Fruit fly (Drosophila melanogaster): ENCODE results near the gene CG32176.

CG32176 gene

DNA sequence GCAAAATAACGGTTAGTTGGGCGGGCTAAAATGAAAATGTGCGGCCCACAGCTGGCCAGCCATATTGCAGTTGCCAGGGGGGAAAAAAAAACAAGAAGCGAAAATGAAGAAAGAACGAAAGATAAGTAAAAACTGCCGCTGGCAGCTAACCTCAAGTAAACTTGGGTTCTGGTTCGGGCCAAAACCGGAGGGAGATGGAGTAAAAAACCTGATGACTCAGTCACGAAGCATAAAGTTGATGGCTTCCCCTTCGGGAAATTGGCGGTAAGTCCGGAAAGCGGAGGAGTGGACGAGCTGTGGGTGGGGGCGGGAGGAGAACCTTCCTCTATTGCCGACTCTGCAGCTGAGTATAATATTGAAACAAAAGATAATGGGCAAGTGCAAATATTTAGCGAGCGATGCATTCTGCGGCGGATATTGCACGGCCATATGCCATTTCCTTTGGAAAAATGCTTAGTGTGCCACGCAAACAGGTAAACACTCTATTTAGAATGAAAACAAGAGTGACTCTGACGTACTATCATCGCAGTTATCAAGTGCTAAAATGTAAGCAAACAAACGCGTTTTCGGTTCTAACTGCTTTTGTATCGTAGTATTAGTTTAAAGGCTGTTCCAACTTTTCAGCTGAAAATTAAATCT is 14.4 kb upstream of the CG32176 start:
- TF ChIP-seq CG1620 (GFP tag; optimal IDR thresholded peaks at IDR 0.05) = no peak
- TF ChIP-seq CG11617 (GFP tag; optimal IDR thresholded peaks at IDR 0.05) = peak; percentile 22
- peak; percentile 33 for TF ChIP-seq cic (GFP tag; optimal IDR thresholded peaks at IDR 0.05)
- TF ChIP-seq tj (GFP tag; optimal IDR thresholded peaks at IDR 0.05) = peak; percentile 90
- TF ChIP-seq CG7045 (GFP tag; optimal IDR thresholded peaks at IDR 0.05) = peak; percentile 10
- peak; percentile 27 for TF ChIP-seq pad (GFP tag; optimal IDR thresholded peaks at IDR 0.05)
- peak; percentile 56 for TF ChIP-seq CG12768 (GFP tag; optimal IDR thresholded peaks at IDR 0.05)
- TF ChIP-seq Mnt (GFP tag; optimal IDR thresholded peaks at IDR 0.05) = no peak
- peak; percentile 32 for TF ChIP-seq CG7101 (tag; optimal IDR thresholded peaks at IDR 0.05)
- TF ChIP-seq toe (GFP tag; optimal IDR thresholded peaks at IDR 0.05) = no peak
- no peak for TF ChIP-seq ovo (GFP tag; optimal IDR thresholded peaks at IDR 0.05)
- no peak for TF ChIP-seq Hr96 (GFP tag; optimal IDR thresholded peaks at IDR 0.05)
- TF ChIP-seq Crg-1 (GFP tag; optimal IDR thresholded peaks at IDR 0.05) = peak; percentile 46
- TF ChIP-seq kay (GFP tag; ENCODE audit: borderline replicate concordance) = peak; percentile 76
- no peak for TF ChIP-seq cnc (optimal IDR thresholded peaks at IDR 0.05)
- peak; percentile 18 for TF ChIP-seq CG14711 (tag; optimal IDR thresholded peaks at IDR 0.05)
- peak; percentile 29 for TF ChIP-seq CG33017 (tag; optimal IDR thresholded peaks at IDR 0.05)

- no peak for TF ChIP-seq cic (GFP tag; optimal IDR thresholded peaks at IDR 0.05)
- TF ChIP-seq CG14711 (tag; optimal IDR thresholded peaks at IDR 0.05) = no peak
- TF ChIP-seq CG33017 (tag; optimal IDR thresholded peaks at IDR 0.05) = no peak
- TF ChIP-seq CG7045 (GFP tag; optimal IDR thresholded peaks at IDR 0.05) = no peak
- no peak for TF ChIP-seq CG7101 (tag; optimal IDR thresholded peaks at IDR 0.05)
- TF ChIP-seq ovo (GFP tag; optimal IDR thresholded peaks at IDR 0.05) = no peak
- TF ChIP-seq Mnt (GFP tag; optimal IDR thresholded peaks at IDR 0.05) = no peak
- TF ChIP-seq CG12768 (GFP tag; optimal IDR thresholded peaks at IDR 0.05) = no peak
- TF ChIP-seq tj (GFP tag; optimal IDR thresholded peaks at IDR 0.05) = no peak
These were observed 13.0 kb upstream of the CG32176 start for dm6 chr3L:17420610-17421194.

- TF ChIP-seq bab1 (GFP tag; optimal IDR thresholded peaks at IDR 0.05) (peak; percentile 59), ovo (GFP tag; optimal IDR thresholded peaks at IDR 0.05) (no peak), cnc (optimal IDR thresholded peaks at IDR 0.05) (no peak), CG33017 (tag; optimal IDR thresholded peaks at IDR 0.05) (no peak), CG7101 (tag; optimal IDR thresholded peaks at IDR 0.05) (peak; percentile 3), kay (GFP tag; ENCODE audit: borderline replicate concordance) (no peak), CG12768 (GFP tag; optimal IDR thresholded peaks at IDR 0.05) (peak; percentile 18), Mnt (GFP tag; optimal IDR thresholded peaks at IDR 0.05) (peak; percentile 45), Crg-1 (GFP tag; optimal IDR thresholded peaks at IDR 0.05) (no peak), tj (GFP tag; optimal IDR thresholded peaks at IDR 0.05) (peak; percentile 82)
These were observed 12.3 kb upstream of the CG32176 start, which contains the start of gene blot for dm6 chr3L:17421319-17421718. Gene blot, minus strand, starts transcription at chr3L:17421514.

DNA sequence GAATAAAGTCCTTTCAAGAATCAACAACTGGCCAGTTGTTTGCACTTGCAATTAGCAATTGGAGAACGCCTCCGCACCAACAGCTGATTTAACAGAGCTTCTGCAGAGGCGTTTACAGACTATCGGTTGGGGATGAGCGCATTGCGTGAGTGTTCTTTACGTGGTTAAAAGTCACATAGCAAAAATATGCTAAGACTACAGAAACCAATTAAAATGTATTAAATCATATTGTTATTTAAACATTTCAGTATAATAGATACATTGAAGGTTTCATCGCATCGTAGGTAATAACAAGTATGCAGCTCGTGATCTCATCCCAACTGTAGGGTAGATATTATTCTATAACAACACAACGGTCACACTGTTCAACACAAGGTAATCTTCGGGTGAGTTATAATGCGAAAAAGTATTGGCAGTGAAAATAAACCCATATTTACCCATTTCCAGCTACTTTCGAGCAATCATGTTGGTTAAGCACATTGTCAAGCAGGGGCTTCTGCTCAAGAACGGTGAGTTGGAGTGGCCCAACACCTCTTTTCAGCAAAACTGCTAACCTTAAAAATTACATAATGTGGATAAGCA is 8.4 kb upstream of the CG32176 start, which contains the start of the genes Sec3 and COX7B:
TSS of gene Sec3 (minus strand) at position 86 of the 582 bp plus-strand sequence.
TSS of gene COX7B (plus strand) at position 346 of the 582 bp plus-strand sequence.
- TF ChIP-seq CG14711 (tag; optimal IDR thresholded peaks at IDR 0.05) (peak; percentile 66), bab1 (GFP tag; optimal IDR thresholded peaks at IDR 0.05) (peak; percentile 87), CG33017 (tag; optimal IDR thresholded peaks at IDR 0.05) (peak; percentile 53), CG7101 (tag; optimal IDR thresholded peaks at IDR 0.05) (peak; percentile 79), Mnt (GFP tag; optimal IDR thresholded peaks at IDR 0.05) (peak; percentile 72), CG5204 (GFP tag; optimal IDR thresholded peaks at IDR 0.05) (no peak), Hr96 (GFP tag; optimal IDR thresholded peaks at IDR 0.05) (peak; percentile 51), cic (GFP tag; optimal IDR thresholded peaks at IDR 0.05) (no peak), ovo (GFP tag; optimal IDR thresholded peaks at IDR 0.05) (peak; percentile 11), kay (GFP tag; ENCODE audit: borderline replicate concordance) (no peak), Crg-1 (GFP tag; optimal IDR thresholded peaks at IDR 0.05) (peak; percentile 68), CG1620 (GFP tag; optimal IDR thresholded peaks at IDR 0.05) (peak; percentile 80), CG11617 (GFP tag; optimal IDR thresholded peaks at IDR 0.05) (peak; percentile 67), tj (GFP tag; optimal IDR thresholded peaks at IDR 0.05) (peak; percentile 49), pad (GFP tag; optimal IDR thresholded peaks at IDR 0.05) (peak; percentile 51), CG7045 (GFP tag; optimal IDR thresholded peaks at IDR 0.05) (peak; percentile 45), Clk (GFP tag; optimal IDR thresholded peaks at IDR 0.05) (no peak), toe (GFP tag; optimal IDR thresholded peaks at IDR 0.05) (peak; percentile 83), cnc (optimal IDR thresholded peaks at IDR 0.05) (no peak), CG12768 (GFP tag; optimal IDR thresholded peaks at IDR 0.05) (peak; percentile 64)

dm6 chr3L:17427013-17427412 is 6.7 kb upstream of the CG32176 start, which contains the start of gene Polr3G:
Gene Polr3G, minus strand, starts transcription at chr3L:17427130.
- TF ChIP-seq Mnt (GFP tag; optimal IDR thresholded peaks at IDR 0.05) (peak; percentile 4), CG11617 (GFP tag; optimal IDR thresholded peaks at IDR 0.05) (peak; percentile 18), CG7101 (tag; optimal IDR thresholded peaks at IDR 0.05) (peak; percentile 10), bab1 (GFP tag; optimal IDR thresholded peaks at IDR 0.05) (peak; percentile 21), CG1620 (GFP tag; optimal IDR thresholded peaks at IDR 0.05) (no peak), toe (GFP tag; optimal IDR thresholded peaks at IDR 0.05) (no peak), Crg-1 (GFP tag; optimal IDR thresholded peaks at IDR 0.05) (no peak), cic (GFP tag; optimal IDR thresholded peaks at IDR 0.05) (no peak)
